Worm (Caenorhabditis elegans): ENCODE measurements around the gene ZC412.3.

ZC412.3 gene

ce11 chrV:14871365-14871764 is at the start of gene ZC412.3:
Gene ZC412.3, minus strand, starts transcription at chrV:14871547.
- no peak for TF ChIP-seq tab-1 (GFP tag; IDR thresholded peaks at IDR 0.05)
- no peak for TF ChIP-seq flt-1 (GFP tag; IDR thresholded peaks at IDR 0.05)
- no peak for TF ChIP-seq ref-1 (GFP tag; conservative IDR thresholded peaks at IDR 0.05)
- no peak for TF ChIP-seq cog-1 (tag; optimal IDR thresholded peaks at IDR 0.05)
- TF ChIP-seq T22C8.4 (GFP tag; IDR thresholded peaks at IDR 0.05), result no peak

- TF ChIP-seq ztf-29 (GFP tag; IDR thresholded peaks at IDR 0.05), result no peak
- TF ChIP-seq med-1 (GFP tag; optimal IDR thresholded peaks at IDR 0.05; ENCODE audit: insufficient read depth), result no peak
- TF ChIP-seq klf-2 (GFP tag; conservative IDR thresholded peaks at IDR 0.05), result no peak
- no peak for TF ChIP-seq ref-1 (GFP tag; conservative IDR thresholded peaks at IDR 0.05)
- TF ChIP-seq tab-1 (GFP tag; IDR thresholded peaks at IDR 0.05), result no peak
- no peak for TF ChIP-seq cog-1 (tag; optimal IDR thresholded peaks at IDR 0.05)
- TF ChIP-seq flt-1 (GFP tag; IDR thresholded peaks at IDR 0.05), result no peak
- TF ChIP-seq T22C8.4 (GFP tag; IDR thresholded peaks at IDR 0.05), result no peak
- no peak for TF ChIP-seq ztf-23 (GFP tag; IDR thresholded peaks at IDR 0.05)
Measured at ce11 chrV:14915599-14915998, 44.3 kb upstream of the ZC412.3 start, which contains the start of gene H12D21.11. Gene H12D21.11, plus strand, starts transcription at chrV:14915899.

- TF ChIP-seq ztf-29 (GFP tag; IDR thresholded peaks at IDR 0.05) (no peak), flt-1 (GFP tag; IDR thresholded peaks at IDR 0.05) (no peak), ztf-23 (GFP tag; IDR thresholded peaks at IDR 0.05) (no peak), med-1 (GFP tag; optimal IDR thresholded peaks at IDR 0.05; ENCODE audit: insufficient read depth) (no peak), ref-1 (GFP tag; conservative IDR thresholded peaks at IDR 0.05) (no peak), klf-2 (GFP tag; conservative IDR thresholded peaks at IDR 0.05) (no peak), cog-1 (tag; optimal IDR thresholded peaks at IDR 0.05) (no peak), T22C8.4 (GFP tag; IDR thresholded peaks at IDR 0.05) (no peak)
Measured at ce11 chrV:14910758-14911157, 39.4 kb upstream of the ZC412.3 start.

- TF ChIP-seq ref-1 (GFP tag; conservative IDR thresholded peaks at IDR 0.05), result no peak
- TF ChIP-seq flt-1 (GFP tag; IDR thresholded peaks at IDR 0.05), result no peak
- no peak for TF ChIP-seq klf-2 (GFP tag; conservative IDR thresholded peaks at IDR 0.05)
- no peak for TF ChIP-seq cog-1 (tag; optimal IDR thresholded peaks at IDR 0.05)
- no peak for TF ChIP-seq ztf-29 (GFP tag; IDR thresholded peaks at IDR 0.05)
- no peak for TF ChIP-seq med-1 (GFP tag; optimal IDR thresholded peaks at IDR 0.05; ENCODE audit: insufficient read depth)
- no peak for TF ChIP-seq T22C8.4 (GFP tag; IDR thresholded peaks at IDR 0.05)
- no peak for TF ChIP-seq tab-1 (GFP tag; IDR thresholded peaks at IDR 0.05)
Measured at ce11 chrV:14909331-14909835, 38.0 kb upstream of the ZC412.3 start, which contains the start of gene H12D21.9. Gene H12D21.9, minus strand, starts transcription at chrV:14909478.

ce11 chrV:14907445-14907844 is 36.1 kb upstream of the ZC412.3 start:
- TF ChIP-seq ref-1 (GFP tag; conservative IDR thresholded peaks at IDR 0.05), result no peak
- no peak for TF ChIP-seq T22C8.4 (GFP tag; IDR thresholded peaks at IDR 0.05)
- TF ChIP-seq med-1 (GFP tag; optimal IDR thresholded peaks at IDR 0.05; ENCODE audit: insufficient read depth), result no peak
- no peak for TF ChIP-seq tab-1 (GFP tag; IDR thresholded peaks at IDR 0.05)

ce11 chrV:14900905-14901304 is 29.6 kb upstream of the ZC412.3 start:
- no peak for TF ChIP-seq cog-1 (tag; optimal IDR thresholded peaks at IDR 0.05)
- TF ChIP-seq ref-1 (GFP tag; conservative IDR thresholded peaks at IDR 0.05), result no peak
- TF ChIP-seq med-1 (GFP tag; optimal IDR thresholded peaks at IDR 0.05; ENCODE audit: insufficient read depth), result no peak
- no peak for TF ChIP-seq klf-2 (GFP tag; conservative IDR thresholded peaks at IDR 0.05)
- TF ChIP-seq T22C8.4 (GFP tag; IDR thresholded peaks at IDR 0.05), result no peak
- TF ChIP-seq ztf-23 (GFP tag; IDR thresholded peaks at IDR 0.05), result no peak
- no peak for TF ChIP-seq flt-1 (GFP tag; IDR thresholded peaks at IDR 0.05)
- TF ChIP-seq ztf-29 (GFP tag; IDR thresholded peaks at IDR 0.05), result no peak
- no peak for TF ChIP-seq tab-1 (GFP tag; IDR thresholded peaks at IDR 0.05)

- TF ChIP-seq flt-1 (GFP tag; IDR thresholded peaks at IDR 0.05), result no peak
- no peak for TF ChIP-seq T22C8.4 (GFP tag; IDR thresholded peaks at IDR 0.05)
- TF ChIP-seq med-1 (GFP tag; optimal IDR thresholded peaks at IDR 0.05; ENCODE audit: insufficient read depth), result no peak
- no peak for TF ChIP-seq ztf-23 (GFP tag; IDR thresholded peaks at IDR 0.05)
Measured at ce11 chrV:14899545-14899944, 28.2 kb upstream of the ZC412.3 start, which contains the start of gene H12D21.10. Gene H12D21.10, plus strand, starts transcription at chrV:14899804.

ce11 chrV:14897731-14898130 is 26.4 kb upstream of the ZC412.3 start, which contains the start of gene H12D21.6:
Gene H12D21.6, minus strand, starts transcription at chrV:14897831.
- TF ChIP-seq ref-1 (GFP tag; conservative IDR thresholded peaks at IDR 0.05) (no peak), ztf-23 (GFP tag; IDR thresholded peaks at IDR 0.05) (no peak), ztf-29 (GFP tag; IDR thresholded peaks at IDR 0.05) (no peak), cog-1 (tag; optimal IDR thresholded peaks at IDR 0.05) (no peak), klf-2 (GFP tag; conservative IDR thresholded peaks at IDR 0.05) (no peak), tab-1 (GFP tag; IDR thresholded peaks at IDR 0.05) (no peak), T22C8.4 (GFP tag; IDR thresholded peaks at IDR 0.05) (no peak)

- no peak for TF ChIP-seq T22C8.4 (GFP tag; IDR thresholded peaks at IDR 0.05)
- no peak for TF ChIP-seq med-1 (GFP tag; optimal IDR thresholded peaks at IDR 0.05; ENCODE audit: insufficient read depth)
- TF ChIP-seq flt-1 (GFP tag; IDR thresholded peaks at IDR 0.05), result no peak
- TF ChIP-seq klf-2 (GFP tag; conservative IDR thresholded peaks at IDR 0.05), result no peak
- TF ChIP-seq ref-1 (GFP tag; conservative IDR thresholded peaks at IDR 0.05), result no peak
- no peak for TF ChIP-seq tab-1 (GFP tag; IDR thresholded peaks at IDR 0.05)
- TF ChIP-seq cog-1 (tag; optimal IDR thresholded peaks at IDR 0.05), result no peak
- no peak for TF ChIP-seq ztf-23 (GFP tag; IDR thresholded peaks at IDR 0.05)
- TF ChIP-seq ztf-29 (GFP tag; IDR thresholded peaks at IDR 0.05), result no peak
Measured at ce11 chrV:14895557-14895956, 24.2 kb upstream of the ZC412.3 start, which contains the start of gene mpst-3. Gene mpst-3, plus strand, starts transcription at chrV:14895647.

ce11 chrV:14893355-14894050 is 22.2 kb upstream of the ZC412.3 start, which contains the start of the genes mpst-2 and H12D21.5:
Gene mpst-2, minus strand, starts transcription at chrV:14893455.
Gene H12D21.5, plus strand, starts transcription at chrV:14894000.
- TF ChIP-seq ztf-23 (GFP tag; IDR thresholded peaks at IDR 0.05) (no peak), ref-1 (GFP tag; conservative IDR thresholded peaks at IDR 0.05) (no peak), ztf-29 (GFP tag; IDR thresholded peaks at IDR 0.05) (no peak)
